Worm (Caenorhabditis elegans) whole organism, dauer: ENCODE data around the gene kel-1.

Source experiments
- unc-62 ChIP-seq: sonication (generic microtip); optimal IDR thresholded peaks from 2 replicates; lab custom pipeline; 2017; ENCODE audit warnings: missing biosample characterization, missing genetic modification reagents, missing genetic modification characterization

kel-1 gene

ce11 chrII:11688643-11689042 is at the start of gene kel-1:
Gene kel-1, plus strand, starts transcription at chrII:11688943.
- TF ChIP-seq unc-62 (GFP tag; lab: Kevin White, UChicago): no peak

DNA sequence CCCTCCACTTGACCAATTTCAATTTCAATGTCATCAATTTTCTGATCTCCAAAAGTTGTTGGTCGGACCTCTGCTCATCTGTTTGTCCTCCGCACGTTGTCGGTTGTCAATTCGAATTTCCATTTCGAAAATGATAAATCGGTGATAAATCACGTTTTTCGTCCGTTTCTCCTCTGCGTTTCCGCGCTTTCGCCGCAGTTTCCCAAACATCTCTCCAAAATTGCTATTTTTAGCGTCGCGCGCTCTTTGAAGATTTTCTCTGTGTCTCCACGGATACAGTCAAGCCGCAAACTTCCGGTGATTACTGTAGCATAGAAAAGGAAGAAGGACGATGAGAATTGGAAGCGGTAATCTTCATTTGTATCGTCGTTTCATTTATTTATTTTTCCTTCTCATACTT is 46.7 kb upstream of the kel-1 start:
- TF ChIP-seq unc-62 (GFP tag; lab: Kevin White, UChicago): no peak

ce11 chrII:11642736-11643135 is 46.0 kb upstream of the kel-1 start:
- TF ChIP-seq unc-62 (GFP tag; lab: Kevin White, UChicago): no peak

- TF ChIP-seq unc-62 (GFP tag; lab: Kevin White, UChicago): no peak
These were observed 44.2 kb upstream of the kel-1 start for ce11 chrII:11644535-11644934.

ce11 chrII:11645383-11645782 is 43.4 kb upstream of the kel-1 start:
- TF ChIP-seq unc-62 (GFP tag; lab: Kevin White, UChicago): no peak

- no peak for TF ChIP-seq unc-62 (GFP tag; lab: Kevin White, UChicago)
These were observed 42.4 kb upstream of the kel-1 start, which contains the start of gene ghi-1 for ce11 chrII:11646276-11646797. Gene ghi-1, plus strand, starts transcription at chrII:11646747.

DNA sequence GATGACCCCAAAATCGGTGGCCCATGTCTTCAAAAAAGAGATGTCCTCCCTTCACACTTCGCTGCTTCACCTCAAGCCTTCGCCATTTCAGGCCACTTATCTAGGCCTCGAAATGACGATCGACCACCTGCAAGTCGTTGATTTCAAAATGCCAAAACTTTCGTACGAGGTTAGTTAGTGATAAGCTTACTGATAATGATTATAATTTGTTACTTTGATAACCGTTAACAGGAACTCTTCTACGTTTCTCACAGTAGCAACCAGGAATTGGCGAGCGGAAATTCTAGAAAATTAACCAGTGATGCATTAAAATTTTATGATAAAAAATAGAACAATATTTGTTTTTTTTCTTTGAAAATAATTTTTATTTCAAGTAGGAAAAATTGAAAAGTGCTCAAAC is 41.9 kb upstream of the kel-1 start:
- TF ChIP-seq unc-62 (GFP tag; lab: Kevin White, UChicago): no peak

DNA sequence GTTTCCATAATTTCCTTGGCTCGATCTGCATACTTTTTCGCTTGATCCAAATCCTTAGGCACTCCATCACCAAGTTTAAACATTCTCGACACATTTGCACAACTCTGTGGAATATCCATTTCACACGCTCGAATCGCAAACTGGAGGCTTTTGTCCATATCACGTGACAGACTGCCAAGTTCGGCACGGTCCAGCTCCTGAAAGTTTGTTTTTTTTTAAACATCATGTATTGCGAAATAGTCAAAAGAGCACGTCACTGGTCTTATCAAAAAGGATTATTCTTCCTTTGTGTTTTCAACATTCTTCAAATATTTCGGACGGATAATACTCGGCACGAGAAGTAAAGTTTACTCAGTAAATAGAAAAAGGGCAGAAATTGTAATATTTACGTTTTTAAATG is 39.5 kb upstream of the kel-1 start:
- TF ChIP-seq unc-62 (GFP tag; lab: Kevin White, UChicago): no peak

DNA sequence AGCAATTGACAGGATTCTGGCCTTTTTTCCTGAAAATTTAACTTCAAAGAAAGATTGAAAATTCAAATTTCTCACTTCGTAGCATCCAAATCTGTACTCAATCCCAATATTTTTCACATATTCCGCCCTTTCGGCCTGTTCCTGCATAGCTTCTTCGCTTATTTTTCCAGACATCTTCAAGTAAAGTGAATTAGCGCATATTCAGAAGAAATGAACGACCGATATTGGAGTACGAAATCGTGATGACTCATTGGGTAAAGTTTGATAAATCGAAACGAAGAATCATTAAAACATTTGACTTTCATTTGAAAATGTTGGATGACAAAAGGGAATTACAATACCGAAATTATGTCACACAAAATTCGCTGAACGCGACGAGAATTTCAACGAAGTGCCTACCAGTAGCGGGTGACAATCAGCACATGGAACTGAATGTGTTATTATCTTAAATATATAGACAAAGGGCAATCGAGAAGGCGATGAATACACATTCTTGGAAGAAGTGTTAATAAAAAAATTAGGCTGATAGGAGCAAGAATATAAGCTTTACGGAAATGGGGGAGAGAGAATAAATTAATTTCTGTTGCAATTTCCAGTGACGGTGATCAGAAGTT is 37.7 kb upstream of the kel-1 start, which contains the start of gene coa-7:
Gene coa-7, minus strand, starts transcription at position 174 of the 614 bp plus-strand sequence.
- no peak for TF ChIP-seq unc-62 (GFP tag; lab: Kevin White, UChicago)

- TF ChIP-seq unc-62 (GFP tag; lab: Kevin White, UChicago): no peak
These were observed 36.6 kb upstream of the kel-1 start for ce11 chrII:11652125-11652524.

DNA sequence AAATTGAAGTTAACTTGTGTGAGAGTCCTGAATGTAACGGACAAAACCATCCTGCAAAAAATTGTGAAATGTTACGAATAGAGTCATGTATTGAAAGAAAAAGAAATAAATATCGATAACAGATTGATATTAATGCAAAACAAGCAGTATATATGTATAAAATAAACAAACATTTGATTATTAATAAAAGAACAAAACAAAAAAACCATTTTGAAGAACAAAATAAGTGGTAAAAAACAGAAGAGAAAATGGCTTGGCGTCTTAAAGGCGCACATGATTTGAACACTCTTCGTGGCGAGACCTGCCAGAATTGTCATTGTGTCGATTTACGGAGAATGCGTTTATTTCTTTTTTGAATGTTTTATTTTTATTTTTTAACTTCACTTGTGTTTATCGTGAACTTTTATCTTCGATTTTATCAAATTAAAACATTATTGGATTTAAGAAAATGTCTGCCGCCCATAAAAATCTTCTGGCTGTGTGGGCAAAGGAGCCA is 36.0 kb upstream of the kel-1 start, which contains the start of the genes rad-23 and rpn-12:
Gene rad-23, minus strand, starts transcription at position 51 of the 496 bp plus-strand sequence.
Gene rpn-12, plus strand, starts transcription at position 446 of the 496 bp plus-strand sequence.
- TF ChIP-seq unc-62 (GFP tag; lab: Kevin White, UChicago): no peak

DNA sequence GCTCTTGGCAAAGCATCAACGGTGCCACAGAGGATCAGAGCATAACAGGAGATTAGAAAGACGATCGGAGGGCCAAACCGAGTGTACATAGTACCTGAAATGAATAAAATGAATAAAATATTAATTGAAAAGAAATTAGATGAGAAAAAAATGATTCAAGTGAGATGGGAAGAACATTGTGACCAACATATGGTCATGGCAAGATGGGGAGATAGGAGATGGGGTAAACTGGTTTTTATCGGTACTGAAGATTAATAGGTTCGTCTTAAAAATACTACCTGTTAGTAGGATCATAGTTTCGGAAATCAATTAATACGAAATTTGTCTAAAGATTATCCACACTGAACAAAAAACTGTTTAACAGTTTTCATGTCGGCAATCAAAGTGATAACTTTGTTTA is 31.7 kb upstream of the kel-1 start, which contains the start of gene nep-1:
Gene nep-1, minus strand, starts transcription at position 101 of the 400 bp plus-strand sequence.
- no peak for TF ChIP-seq unc-62 (GFP tag; lab: Kevin White, UChicago)

ce11 chrII:11658854-11659253 is 29.9 kb upstream of the kel-1 start:
- no peak for TF ChIP-seq unc-62 (GFP tag; lab: Kevin White, UChicago)

- no peak for TF ChIP-seq unc-62 (GFP tag; lab: Kevin White, UChicago)
These were observed 12.8 kb upstream of the kel-1 start, which contains the start of the genes trr-1 and C47D12.2 for ce11 chrII:11675877-11676473. Gene trr-1, minus strand, starts transcription at chrII:11675927. Gene C47D12.2, plus strand, starts transcription at chrII:11676306.

DNA sequence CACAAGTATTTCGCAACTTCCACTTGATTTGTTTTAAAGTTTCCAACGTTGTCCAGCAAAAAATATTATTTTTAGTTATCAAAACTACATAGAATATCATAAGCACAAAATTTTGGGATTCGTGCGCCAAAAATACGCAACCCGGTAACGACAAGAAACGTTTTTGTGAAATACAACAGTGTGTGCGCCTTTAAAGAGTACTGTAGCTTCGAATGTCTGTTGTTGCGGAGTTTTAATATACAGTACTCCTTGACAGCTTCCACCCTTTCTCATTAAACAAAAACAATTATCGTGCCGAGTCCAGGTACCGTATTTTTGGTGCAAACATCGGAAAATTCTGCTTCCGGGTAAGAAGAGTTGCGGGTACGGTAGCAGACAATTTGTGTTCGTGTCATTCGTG is 8.5 kb upstream of the kel-1 start:
- no peak for TF ChIP-seq unc-62 (GFP tag; lab: Kevin White, UChicago)

- TF ChIP-seq unc-62 (GFP tag; lab: Kevin White, UChicago): no peak
These were observed 7.5 kb upstream of the kel-1 start, which contains the start of the genes sfxn-1.4 and C47D12.4 for ce11 chrII:11681136-11681824. Gene sfxn-1.4, minus strand, starts transcription at chrII:11681236. Gene C47D12.4, plus strand, starts transcription at chrII:11681774.
